Fruit fly (Drosophila melanogaster): ENCODE results near the gene Sgs8.

Sgs8 gene

DNA sequence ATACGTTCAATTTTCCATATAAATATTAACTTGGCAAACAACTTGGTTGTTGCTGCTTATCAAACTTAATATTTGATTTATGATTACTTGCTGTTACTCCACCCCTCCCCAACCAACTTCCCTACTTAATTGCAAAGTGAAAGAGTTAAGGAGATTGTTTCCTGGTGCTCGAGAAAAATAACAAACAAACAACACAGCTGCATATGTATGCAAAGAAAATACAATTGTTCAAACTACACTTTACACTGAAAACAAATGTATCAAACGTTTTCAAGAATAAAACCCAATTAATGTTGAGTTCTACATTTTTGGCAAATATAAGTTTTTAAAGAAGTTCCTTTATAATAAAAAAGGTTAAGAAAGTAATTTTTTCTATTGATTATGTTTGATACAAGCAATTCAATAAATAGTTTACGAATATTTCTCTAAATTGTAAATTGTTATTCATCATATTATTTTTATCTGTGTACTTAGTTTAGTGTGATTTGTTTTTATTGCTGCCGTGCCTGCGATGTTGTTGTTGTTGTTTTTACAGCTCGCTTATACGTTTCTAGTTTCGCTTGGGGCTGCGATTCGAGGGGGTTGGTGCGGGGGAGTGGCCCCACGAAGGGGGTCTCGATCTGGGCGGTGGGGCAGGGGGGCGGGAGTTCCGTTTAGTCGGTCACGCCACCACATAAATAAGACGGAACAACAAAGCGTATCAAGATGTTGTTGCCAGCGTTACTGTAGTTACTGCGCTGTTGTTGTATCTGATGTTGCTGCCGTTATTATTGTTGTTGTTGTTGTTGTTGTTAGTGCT is 46.7 kb upstream of the Sgs8 start (continued):
- peak; percentile 72 for TF ChIP-seq slbo (GFP tag; IDR thresholded peaks at IDR 0.05)
- peak; percentile 45 for TF ChIP-seq CG17328 (GFP tag; IDR thresholded peaks at IDR 0.05)
- TF ChIP-seq Drgx (GFP tag; IDR thresholded peaks at IDR 0.05), result peak; percentile 52; the same call in 1 of the 2 replicates
- peak; percentile 31; the same call in 1 of the 2 replicates for TF ChIP-seq ro (GFP tag; IDR thresholded peaks at IDR 0.05)
- peak; percentile 20 for TF ChIP-seq fd64A (GFP tag; optimal IDR thresholded peaks at IDR 0.05)
- peak; percentile 63 for TF ChIP-seq CG2202 (tag; optimal IDR thresholded peaks at IDR 0.05)
- TF ChIP-seq Six4 (GFP tag; optimal IDR thresholded peaks at IDR 0.05), result peak; percentile 65
- peak; percentile 36; the same call in 1 of the 2 replicates for TF ChIP-seq E2f2 (GFP tag; IDR thresholded peaks at IDR 0.05)
- no peak for TF ChIP-seq HLH54F (GFP tag; optimal IDR thresholded peaks at IDR 0.05)
- TF ChIP-seq pum (GFP tag; optimal IDR thresholded peaks at IDR 0.05), result no peak
- 0 out of 3 replicates have a peak, but pooled peaks have one; percentile 36 for TF ChIP-seq Aef1 (GFP tag; IDR thresholded peaks at IDR 0.05)
- no peak for TF ChIP-seq slou (GFP tag; optimal IDR thresholded peaks at IDR 0.05)
- TF ChIP-seq CHES-1-like (GFP tag; optimal IDR thresholded peaks at IDR 0.05), result peak; percentile 61
- no peak for TF ChIP-seq Ets97D (GFP tag; optimal IDR thresholded peaks at IDR 0.05)
- peak; percentile 24 for TF ChIP-seq Atf-2 (GFP tag; optimal IDR thresholded peaks at IDR 0.05)
- TF ChIP-seq Ravus (GFP tag; IDR thresholded peaks at IDR 0.05), result no peak
- TF ChIP-seq maf-S (GFP tag; optimal IDR thresholded peaks at IDR 0.05), result peak; percentile 39
- peak; percentile 67 for TF ChIP-seq Hr3 (GFP tag; optimal IDR thresholded peaks at IDR 0.05)
- TF ChIP-seq zf30C (GFP tag; optimal IDR thresholded peaks at IDR 0.05), result peak; percentile 65
- no peak for TF ChIP-seq eyg (GFP tag; optimal IDR thresholded peaks at IDR 0.05)
- peak; percentile 86 for TF ChIP-seq CG14710 (tag; optimal IDR thresholded peaks at IDR 0.05)
- no peak for TF ChIP-seq tna (GFP tag; IDR thresholded peaks at IDR 0.05; ENCODE audit: partially characterized antibody)
- peak; percentile 83 for TF ChIP-seq Ptx1 (GFP tag; IDR thresholded peaks at IDR 0.05)
- TF ChIP-seq Bdp1 (GFP tag; optimal IDR thresholded peaks at IDR 0.05), result no peak
- peak; percentile 91 for TF ChIP-seq gem (tag; optimal IDR thresholded peaks at IDR 0.05)
- TF ChIP-seq CG14860 (GFP tag; IDR thresholded peaks at IDR 0.05; ENCODE audit: partially characterized antibody), result no peak
- no peak for TF ChIP-seq Elba2 (GFP tag; optimal IDR thresholded peaks at IDR 0.05)
- peak; percentile 61 for TF ChIP-seq CG1529 (GFP tag; optimal IDR thresholded peaks at IDR 0.05)
- peak; percentile 46 for TF ChIP-seq Spps (tag; optimal IDR thresholded peaks at IDR 0.05)
- TF ChIP-seq HHEX (GFP tag; optimal IDR thresholded peaks at IDR 0.05), result peak; percentile 64
- TF ChIP-seq CG15696 (tag; optimal IDR thresholded peaks at IDR 0.05), result peak; percentile 65
- TF ChIP-seq grau (tag; optimal IDR thresholded peaks at IDR 0.05), result peak; percentile 88
- TF ChIP-seq CG15479 (GFP tag; optimal IDR thresholded peaks at IDR 0.05), result no peak
- peak; percentile 48 for TF ChIP-seq ind (GFP tag; optimal IDR thresholded peaks at IDR 0.05)
- TF ChIP-seq jigr1 (GFP tag; IDR thresholded peaks at IDR 0.05), result no peak
- no peak for TF ChIP-seq CG5245 (GFP tag; optimal IDR thresholded peaks at IDR 0.05)
- TF ChIP-seq CG4707 (GFP tag; optimal IDR thresholded peaks at IDR 0.05), result peak; percentile 30
- peak; percentile 84 for TF ChIP-seq CG10147 (GFP tag; optimal IDR thresholded peaks at IDR 0.05)
- peak; percentile 90 for TF ChIP-seq CG2712 (tag; optimal IDR thresholded peaks at IDR 0.05)
- TF ChIP-seq CG6813 (GFP tag; optimal IDR thresholded peaks at IDR 0.05), result peak; percentile 47
- TF ChIP-seq Hr78 (GFP tag; optimal IDR thresholded peaks at IDR 0.05), result peak in 1 of 2 experiments; percentile 34
- TF ChIP-seq nmo (GFP tag; optimal IDR thresholded peaks at IDR 0.05), result peak; percentile 85
- peak; percentile 2 for TF ChIP-seq CTCF (GFP tag; optimal IDR thresholded peaks at IDR 0.05)
- peak; percentile 50 for TF ChIP-seq Fer2 (tag; optimal IDR thresholded peaks at IDR 0.05)
- no peak for TF ChIP-seq br (optimal IDR thresholded peaks at IDR 0.05)
- peak; percentile 26; the same call in 1 of the 2 replicates for TF ChIP-seq CG13287 (GFP tag; IDR thresholded peaks at IDR 0.05; ENCODE audit: partially characterized antibody)
- no peak for TF ChIP-seq CG7928 (GFP tag; optimal IDR thresholded peaks at IDR 0.05)
- peak; percentile 36 for TF ChIP-seq Mes4 (GFP tag; optimal IDR thresholded peaks at IDR 0.05)
- no peak for TF ChIP-seq CG5953 (GFP tag; IDR thresholded peaks at IDR 0.05)
- peak; percentile 51 to 62 for TF ChIP-seq chif (GFP tag; optimal IDR thresholded peaks at IDR 0.05)
